Fruit fly (Drosophila melanogaster): Measurements from ENCODE around the gene CG18764.

DNA sequence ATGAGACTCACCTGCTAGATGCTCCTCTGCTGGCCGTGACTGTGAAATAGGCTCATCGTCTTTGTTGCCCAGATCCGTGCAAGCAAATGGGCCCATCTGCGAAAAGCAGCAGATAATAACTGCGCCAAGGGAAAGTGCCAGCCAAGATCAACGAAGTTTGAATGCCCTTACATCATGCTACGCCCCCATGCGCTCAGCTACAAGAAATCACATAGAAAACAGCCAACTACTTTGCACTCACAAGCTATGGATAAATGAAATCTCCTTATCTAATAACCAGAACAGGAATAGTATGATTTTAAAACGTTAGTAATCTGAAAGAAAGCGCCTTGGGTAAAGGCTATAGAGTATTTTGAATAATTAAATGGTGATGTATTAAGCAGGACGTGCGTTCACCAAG, 45.1 kb downstream of the CG18764 start:
- no peak for TF ChIP-seq tj (GFP tag; optimal IDR thresholded peaks at IDR 0.05)
- no peak for TF ChIP-seq kay (GFP tag; ENCODE audit: borderline replicate concordance)
- no peak for TF ChIP-seq ovo (GFP tag; optimal IDR thresholded peaks at IDR 0.05)
- TF ChIP-seq toe (GFP tag; optimal IDR thresholded peaks at IDR 0.05), result no peak

Data from whole organism, adult.